Worm (Caenorhabditis elegans): Measurements from ENCODE around the gene F32D8.5.

F32D8.5 gene

ce11 chrV:10867586-10867985 is 27.0 kb upstream of the F32D8.5 start:
- TF ChIP-seq nhr-76 (tag; optimal IDR thresholded peaks at IDR 0.05) (no peak), nhr-28 (tag; optimal IDR thresholded peaks at IDR 0.05) (no peak), elt-1 (tag; optimal IDR thresholded peaks at IDR 0.05; ENCODE audit: borderline replicate concordance, insufficient read depth) (no peak), mls-2 (tag; optimal IDR thresholded peaks at IDR 0.05) (no peak), ces-1 (GFP tag; optimal IDR thresholded peaks at IDR 0.05) (no peak), hlh-1 (tag; optimal IDR thresholded peaks at IDR 0.05) (no peak), cnd-1 (tag; optimal IDR thresholded peaks at IDR 0.05) (no peak), ceh-39 (tag; optimal IDR thresholded peaks at IDR 0.05) (no peak), drap-1 (GFP tag; optimal IDR thresholded peaks at IDR 0.05) (no peak), zip-8 (tag; optimal IDR thresholded peaks at IDR 0.05) (no peak), unc-62 (GFP tag; optimal IDR thresholded peaks at IDR 0.05) (no peak), mab-5 (tag; optimal IDR thresholded peaks at IDR 0.05) (no peak)

- TF ChIP-seq drap-1 (GFP tag; optimal IDR thresholded peaks at IDR 0.05): no peak
- no peak for TF ChIP-seq cnd-1 (tag; optimal IDR thresholded peaks at IDR 0.05)
- TF ChIP-seq nhr-76 (tag; optimal IDR thresholded peaks at IDR 0.05): no peak
- TF ChIP-seq lin-13 (tag; optimal IDR thresholded peaks at IDR 0.05): no peak
- TF ChIP-seq hlh-1 (tag; optimal IDR thresholded peaks at IDR 0.05): no peak
- no peak for TF ChIP-seq unc-39 (tag; optimal IDR thresholded peaks at IDR 0.05)
- TF ChIP-seq mep-1 (tag; optimal IDR thresholded peaks at IDR 0.05): no peak
Measured at ce11 chrV:10870050-10870449, 24.6 kb upstream of the F32D8.5 start.

ce11 chrV:10871457-10871861 is 23.1 kb upstream of the F32D8.5 start:
- TF ChIP-seq ces-1 (GFP tag; optimal IDR thresholded peaks at IDR 0.05) (peak; percentile 71), M03D4.4 (tag; optimal IDR thresholded peaks at IDR 0.05) (no peak), sptf-1 (tag; optimal IDR thresholded peaks at IDR 0.05) (peak; percentile 6)

ce11 chrV:10873190-10873589 is 21.4 kb upstream of the F32D8.5 start:
- no peak for TF ChIP-seq elt-3 (tag; optimal IDR thresholded peaks at IDR 0.05)
- TF ChIP-seq ces-1 (GFP tag; optimal IDR thresholded peaks at IDR 0.05): no peak
- no peak for TF ChIP-seq lin-32 (GFP tag; optimal IDR thresholded peaks at IDR 0.05)
- no peak for TF ChIP-seq mls-2 (tag; optimal IDR thresholded peaks at IDR 0.05)
- no peak for TF ChIP-seq ceh-39 (tag; optimal IDR thresholded peaks at IDR 0.05)
- no peak for TF ChIP-seq lin-13 (tag; optimal IDR thresholded peaks at IDR 0.05)
- TF ChIP-seq cnd-1 (tag; optimal IDR thresholded peaks at IDR 0.05): no peak
- no peak for TF ChIP-seq bed-3 (GFP tag; optimal IDR thresholded peaks at IDR 0.05)
- no peak for TF ChIP-seq ceh-43 (GFP tag; optimal IDR thresholded peaks at IDR 0.05)

ce11 chrV:10874938-10875599 is 19.5 kb upstream of the F32D8.5 start:
- TF ChIP-seq drap-1 (GFP tag; optimal IDR thresholded peaks at IDR 0.05) (no peak), ces-1 (GFP tag; optimal IDR thresholded peaks at IDR 0.05) (peak; percentile 67), snpc-4 (tag; optimal IDR thresholded peaks at IDR 0.05) (no peak)

ce11 chrV:10876512-10876911 is 18.1 kb upstream of the F32D8.5 start:
- TF ChIP-seq nhr-2 (tag; optimal IDR thresholded peaks at IDR 0.05): no peak
- TF ChIP-seq unc-39 (tag; optimal IDR thresholded peaks at IDR 0.05): no peak
- no peak for TF ChIP-seq unc-120 (tag; optimal IDR thresholded peaks at IDR 0.05; ENCODE audit: poor library complexity, severe bottlenecking)
- no peak for TF ChIP-seq lin-32 (GFP tag; optimal IDR thresholded peaks at IDR 0.05)
- no peak for TF ChIP-seq hlh-1 (tag; optimal IDR thresholded peaks at IDR 0.05)
- TF ChIP-seq sptf-1 (tag; optimal IDR thresholded peaks at IDR 0.05): no peak
- no peak for TF ChIP-seq ham-2 (GFP tag; optimal IDR thresholded peaks at IDR 0.05)
- no peak for TF ChIP-seq bed-3 (GFP tag; optimal IDR thresholded peaks at IDR 0.05)
- TF ChIP-seq nhr-28 (tag; optimal IDR thresholded peaks at IDR 0.05): no peak
- TF ChIP-seq mls-2 (tag; optimal IDR thresholded peaks at IDR 0.05): no peak
- no peak for TF ChIP-seq ceh-83 (GFP tag; optimal IDR thresholded peaks at IDR 0.05)
- TF ChIP-seq nhr-12 (tag; optimal IDR thresholded peaks at IDR 0.05): no peak
- no peak for TF ChIP-seq mep-1 (tag; optimal IDR thresholded peaks at IDR 0.05)
- no peak for TF ChIP-seq zip-8 (tag; optimal IDR thresholded peaks at IDR 0.05)
- TF ChIP-seq ceh-43 (GFP tag; optimal IDR thresholded peaks at IDR 0.05): no peak
- no peak for TF ChIP-seq unc-62 (GFP tag; optimal IDR thresholded peaks at IDR 0.05)
- TF ChIP-seq cnd-1 (tag; optimal IDR thresholded peaks at IDR 0.05): no peak

Data from whole organism, mixed stage, embryonic.